Worm (Caenorhabditis elegans) whole organism, L4 larva: ENCODE data around the gene str-23.
"Not testable (repeated sequence)": the region's sequence is repeated elsewhere in the genome, so short reads cannot be mapped to it uniquely, and the experiment has no call there.

ENCODE experiments used
- T20F7.1 ChIP-seq: fragments of 200-800 bp; sonication (Bioruptor generic); optimal IDR thresholded peaks from 2 replicates; lab custom pipeline; 2018; ENCODE audit warnings: mild to moderate bottlenecking, missing genetic modification characterization, missing compliant biosample characterization
- attf-4 ChIP-seq: sonication (generic microtip); optimal IDR thresholded peaks from 3 replicates; lab custom pipeline; 2017; ENCODE audit warnings: missing biosample characterization, missing genetic modification characterization
- ceh-44 ChIP-seq: fragments of 200-800 bp; sonication (Bioruptor generic); IDR thresholded peaks from 2 replicates; pipeline ENCODE4 v1.3.6; 2022; ENCODE audit warnings: missing genetic modification reagents, missing genetic modification characterization, missing compliant biosample characterization
- ceh-82 ChIP-seq: sonication (generic microtip); optimal IDR thresholded peaks from 2 replicates; lab custom pipeline; 2017; ENCODE audit warnings: missing biosample characterization, missing genetic modification characterization
- daf-12 ChIP-seq: fragments of 150-350 bp; optimal IDR thresholded peaks from 2 replicates; lab custom pipeline; 2014; ENCODE audit warnings: missing biosample characterization, missing genetic modification reagents, missing genetic modification characterization
- dmd-9 ChIP-seq: fragments of 200-800 bp; sonication (Bioruptor generic); IDR thresholded peaks from 2 replicates; pipeline ENCODE4 v1.3.6; 2022; ENCODE audit warnings: missing genetic modification reagents, missing genetic modification characterization, missing compliant biosample characterization
- hlh-11 ChIP-seq: fragments of 200-800 bp; sonication (Bioruptor generic); optimal IDR thresholded peaks from 2 replicates; lab custom pipeline; 2018; ENCODE audit warnings: mild to moderate bottlenecking, missing genetic modification characterization, missing compliant biosample characterization
- hlh-30 ChIP-seq: sonication (generic microtip); optimal IDR thresholded peaks from 2 replicates; lab custom pipeline; 2017; ENCODE audit warnings: antibody characterized with exemption, mild to moderate bottlenecking, missing genetic modification characterization, missing compliant biosample characterization; ENCODE audit not compliant: insufficient read depth
- lin-13 ChIP-seq: fragments of 150-350 bp; optimal IDR thresholded peaks from 2 replicates; lab custom pipeline; 2014; ENCODE audit warnings: missing biosample characterization, missing genetic modification reagents, missing genetic modification characterization
- lin-15B ChIP-seq: fragments of 150-350 bp; sonication (generic microtip); optimal IDR thresholded peaks from 3 replicates; lab custom pipeline; 2014; ENCODE audit warnings: missing biosample characterization, missing genetic modification characterization
- nhr-25 ChIP-seq: sonication (generic microtip); optimal IDR thresholded peaks from 2 replicates; lab custom pipeline; 2017; ENCODE audit warnings: missing genetic modification characterization, mild to moderate bottlenecking, missing compliant biosample characterization, antibody characterized with exemption, moderate library complexity, borderline replicate concordance; ENCODE audit not compliant: insufficient read depth
- tra-1 ChIP-seq: fragments of 200-800 bp; sonication (Bioruptor generic); IDR thresholded peaks from 2 replicates; pipeline ENCODE4 v1.3.6; 2022; ENCODE audit warnings: missing genetic modification reagents, missing genetic modification characterization, missing compliant biosample characterization
- zip-11 ChIP-seq: fragments of 200-800 bp; sonication (Bioruptor generic); IDR thresholded peaks from 2 replicates; pipeline ENCODE4 v1.3.6; 2022; ENCODE audit warnings: missing genetic modification characterization, missing compliant biosample characterization

DNA sequence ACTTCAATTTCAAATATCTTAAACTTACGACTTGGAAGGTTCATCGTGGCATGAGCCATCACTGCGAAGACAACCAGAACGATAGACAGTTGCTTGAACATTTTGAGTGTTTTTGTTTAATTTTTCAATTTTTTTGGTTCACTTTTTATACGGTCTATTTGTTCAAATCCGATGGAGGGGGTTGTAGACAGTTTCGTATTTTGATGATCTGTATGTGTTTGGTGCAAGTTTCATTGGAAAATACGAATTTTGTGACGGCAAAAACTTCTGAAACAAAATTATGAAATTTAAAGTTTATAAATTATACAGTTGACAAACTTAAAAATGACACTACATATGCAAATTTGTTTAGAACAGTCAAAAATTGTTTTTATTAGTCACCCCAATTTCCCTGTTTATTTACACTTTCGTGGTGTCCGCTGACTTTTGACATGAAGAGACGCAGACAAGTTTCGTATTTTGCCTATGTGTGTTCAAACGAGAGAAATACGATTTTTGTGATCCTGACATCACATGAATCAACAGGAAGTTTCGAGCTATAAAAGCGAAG lies 2.9 kb downstream of the str-23 start, which contains the start of the genes C55A1.7 and C55A1.6:
- not testable (repeated sequence) for TF ChIP-seq dmd-9; daf-12 (tag; lab: Kevin White, UChicago); zip-11 (GFP tag; lab: Robert Waterston, UW); T20F7.1 (GFP tag; lab: Kevin White, UChicago); ceh-82; hlh-30; lin-13 (GFP tag; lab: Kevin White, UChicago); hlh-11 (tag; lab: Kevin White, UChicago); nhr-25; attf-4 (tag; lab: Kevin White, UChicago); ceh-44; tra-1; lin-15B
